Worm (Caenorhabditis elegans) whole organism, mixed stage, embryonic: Measurements from ENCODE around the gene unc-76.

Experiments
- M03D4.4 ChIP-seq: sonication (generic microtip); optimal IDR thresholded peaks from 2 replicates; lab custom pipeline; 2017; ENCODE audit warnings: mild to moderate bottlenecking, missing genetic modification characterization, missing compliant biosample characterization
- bed-3 ChIP-seq: fragments of 200-800 bp; sonication (Bioruptor generic); optimal IDR thresholded peaks from 3 replicates; lab custom pipeline; 2018; ENCODE audit warnings: mild to moderate bottlenecking, missing genetic modification characterization, moderate library complexity, missing compliant biosample characterization
- blmp-1 ChIP-seq: fragments of 150-350 bp; optimal IDR thresholded peaks from 2 replicates; lab custom pipeline; 2014; ENCODE audit warnings: missing biosample characterization, missing genetic modification characterization
- ceh-39 ChIP-seq: fragments of 150-350 bp; optimal IDR thresholded peaks from 2 replicates; lab custom pipeline; 2014; ENCODE audit warnings: missing biosample characterization, missing genetic modification characterization
- ceh-43 ChIP-seq: fragments of 200-800 bp; sonication (Bioruptor generic); optimal IDR thresholded peaks from 2 replicates; lab custom pipeline; 2018; ENCODE audit warnings: mild to moderate bottlenecking, missing genetic modification characterization, moderate library complexity, missing compliant biosample characterization
- ceh-83 ChIP-seq: fragments of 200-800 bp; sonication (Bioruptor generic); optimal IDR thresholded peaks from 2 replicates; lab custom pipeline; 2018; ENCODE audit warnings: mild to moderate bottlenecking, missing genetic modification characterization, missing compliant biosample characterization
- ces-1 ChIP-seq: fragments of 150-350 bp; optimal IDR thresholded peaks from 2 replicates; lab custom pipeline; 2014; ENCODE audit warnings: missing biosample characterization, missing genetic modification reagents, missing genetic modification characterization
- cnd-1 ChIP-seq: fragments of 200-800 bp; sonication (Bioruptor generic); optimal IDR thresholded peaks from 2 replicates; lab custom pipeline; 2018; ENCODE audit warnings: mild to moderate bottlenecking, missing genetic modification characterization, missing compliant biosample characterization
- drap-1 ChIP-seq: fragments of 200-800 bp; sonication (Bioruptor generic); optimal IDR thresholded peaks from 3 replicates; lab custom pipeline; 2018; ENCODE audit warnings: mild to moderate bottlenecking, missing genetic modification characterization, missing compliant biosample characterization
- elt-1 ChIP-seq: sonication (generic microtip); optimal IDR thresholded peaks from 2 replicates; lab custom pipeline; 2017; ENCODE audit warnings: missing genetic modification characterization, mild to moderate bottlenecking, missing compliant biosample characterization, antibody characterized with exemption, moderate library complexity, borderline replicate concordance; ENCODE audit not compliant: insufficient read depth
- elt-3 ChIP-seq: fragments of 150-350 bp; optimal IDR thresholded peaks from 2 replicates; lab custom pipeline; 2014; ENCODE audit warnings: missing biosample characterization, missing genetic modification characterization
- flh-1 ChIP-seq: fragments of 200-800 bp; sonication (Bioruptor generic); optimal IDR thresholded peaks from 2 replicates; lab custom pipeline; 2018; ENCODE audit warnings: mild to moderate bottlenecking, missing genetic modification characterization, moderate library complexity, missing compliant biosample characterization
- ham-2 ChIP-seq: fragments of 200-800 bp; sonication (Bioruptor generic); optimal IDR thresholded peaks from 2 replicates; lab custom pipeline; 2018; ENCODE audit warnings: mild to moderate bottlenecking, missing genetic modification characterization, missing compliant biosample characterization
- hlh-1 ChIP-seq: fragments of 150-350 bp; optimal IDR thresholded peaks from 2 replicates; lab custom pipeline; 2014; ENCODE audit warnings: missing biosample characterization, missing genetic modification reagents, missing genetic modification characterization
- lin-13 ChIP-seq: fragments of 150-350 bp; optimal IDR thresholded peaks from 2 replicates; lab custom pipeline; 2014; ENCODE audit warnings: missing biosample characterization, missing genetic modification characterization
- lin-32 ChIP-seq: fragments of 200-800 bp; sonication (Bioruptor generic); optimal IDR thresholded peaks from 2 replicates; lab custom pipeline; 2018; ENCODE audit warnings: mild to moderate bottlenecking, missing genetic modification characterization, missing compliant biosample characterization
- lsy-2 ChIP-seq: fragments of 150-350 bp; optimal IDR thresholded peaks from 2 replicates; lab custom pipeline; 2014; ENCODE audit warnings: missing biosample characterization, missing genetic modification characterization
- mab-5 ChIP-seq: fragments of 150-350 bp; optimal IDR thresholded peaks from 2 replicates; lab custom pipeline; 2014; ENCODE audit warnings: missing biosample characterization, missing genetic modification characterization
- mep-1 ChIP-seq: fragments of 150-350 bp; optimal IDR thresholded peaks from 2 replicates; lab custom pipeline; 2017; ENCODE audit warnings: missing biosample characterization, missing genetic modification reagents, missing genetic modification characterization, inconsistent platforms
- mls-2 ChIP-seq: sonication (generic microtip); optimal IDR thresholded peaks from 2 replicates; lab custom pipeline; 2016; ENCODE audit warnings: mild to moderate bottlenecking, missing genetic modification characterization, moderate library complexity, missing compliant biosample characterization
- nhr-12 ChIP-seq: fragments of 150-350 bp; optimal IDR thresholded peaks from 2 replicates; lab custom pipeline; 2014; ENCODE audit warnings: missing biosample characterization, missing genetic modification characterization
- nhr-2 ChIP-seq: fragments of 150-350 bp; optimal IDR thresholded peaks from 2 replicates; lab custom pipeline; 2014; ENCODE audit warnings: missing biosample characterization, missing genetic modification characterization
- nhr-237 ChIP-seq: fragments of 150-350 bp; optimal IDR thresholded peaks from 2 replicates; lab custom pipeline; 2014; ENCODE audit warnings: missing biosample characterization, missing genetic modification characterization
- nhr-28 ChIP-seq: fragments of 150-350 bp; optimal IDR thresholded peaks from 2 replicates; lab custom pipeline; 2014; ENCODE audit warnings: missing biosample characterization, missing genetic modification characterization
- nhr-76 ChIP-seq: sonication (generic microtip); optimal IDR thresholded peaks from 2 replicates; lab custom pipeline; 2017; ENCODE audit warnings: missing biosample characterization, missing genetic modification characterization
- pha-4 ChIP-seq: fragments of 150-350 bp; optimal IDR thresholded peaks from 2 replicates; lab custom pipeline; 2018; ENCODE audit warnings: missing biosample characterization, missing genetic modification reagents, missing genetic modification characterization
- sem-2 ChIP-seq: fragments of 200-800 bp; sonication (Bioruptor generic); optimal IDR thresholded peaks from 2 replicates; lab custom pipeline; 2018; ENCODE audit warnings: mild to moderate bottlenecking, missing genetic modification characterization, missing compliant biosample characterization
- snpc-4 ChIP-seq: fragments of 150-350 bp; optimal IDR thresholded peaks from 2 replicates; lab custom pipeline; 2014; ENCODE audit warnings: missing biosample characterization, missing genetic modification characterization
- sptf-1 ChIP-seq: sonication (generic microtip); optimal IDR thresholded peaks from 2 replicates; lab custom pipeline; 2017; ENCODE audit warnings: mild to moderate bottlenecking, missing genetic modification characterization, moderate library complexity, missing compliant biosample characterization
- tbx-8 ChIP-seq: fragments of 200-800 bp; sonication (Bioruptor generic); optimal IDR thresholded peaks from 2 replicates; lab custom pipeline; 2018; ENCODE audit warnings: mild to moderate bottlenecking, missing genetic modification characterization, moderate library complexity, missing compliant biosample characterization
- unc-120 ChIP-seq: sonication (generic microtip); optimal IDR thresholded peaks from 2 replicates; lab custom pipeline; 2017; ENCODE audit warnings: missing genetic modification characterization, missing compliant biosample characterization; ENCODE audit not compliant: poor library complexity, severe bottlenecking
- unc-39 ChIP-seq: fragments of 150-350 bp; optimal IDR thresholded peaks from 2 replicates; lab custom pipeline; 2014; ENCODE audit warnings: missing biosample characterization, missing genetic modification characterization
- unc-62 ChIP-seq: fragments of 150-350 bp; optimal IDR thresholded peaks from 2 replicates; lab custom pipeline; 2014; ENCODE audit warnings: missing biosample characterization, missing genetic modification reagents, missing genetic modification characterization
- zip-8 ChIP-seq: fragments of 150-350 bp; optimal IDR thresholded peaks from 2 replicates; lab custom pipeline; 2014; ENCODE audit warnings: missing biosample characterization, missing genetic modification characterization
- ztf-11 ChIP-seq: fragments of 150-350 bp; optimal IDR thresholded peaks from 2 replicates; lab custom pipeline; 2014; ENCODE audit warnings: missing biosample characterization, missing genetic modification characterization

Gene unc-76

ce11 chrV:15083659-15084058 lies 12.1 kb downstream of the unc-76 start:
- no peak for TF ChIP-seq ceh-39 (tag; lab: Kevin White, UChicago)
- TF ChIP-seq lin-13 (tag; lab: Kevin White, UChicago) = no peak
- TF ChIP-seq sem-2 (GFP tag; lab: Kevin White, UChicago) = no peak
- no peak for TF ChIP-seq drap-1 (GFP tag; lab: Kevin White, UChicago)

ce11 chrV:15085335-15085800 lies 13.8 kb downstream of the unc-76 start, which contains the start of the genes ahsa-1 and C01G10.7:
Gene ahsa-1, minus strand, starts transcription at chrV:15085385.
Gene C01G10.7, plus strand, starts transcription at chrV:15085747.
- TF ChIP-seq nhr-12 (tag; lab: Kevin White, UChicago) = no peak
- no peak for TF ChIP-seq sem-2 (GFP tag; lab: Kevin White, UChicago)
- peak; percentile 39 for TF ChIP-seq mls-2 (tag; lab: Kevin White, UChicago)
- TF ChIP-seq unc-39 (tag; lab: Kevin White, UChicago) = no peak
- no peak for TF ChIP-seq bed-3 (GFP tag; lab: Kevin White, UChicago)
- TF ChIP-seq ceh-83 (GFP tag; lab: Kevin White, UChicago) = no peak
- peak; percentile 90 for TF ChIP-seq nhr-237 (tag; lab: Kevin White, UChicago)
- TF ChIP-seq elt-1 (tag; lab: Kevin White, UChicago) = no peak
- no peak for TF ChIP-seq tbx-8 (GFP tag; lab: Kevin White, UChicago)
- no peak for TF ChIP-seq snpc-4 (tag; lab: Kevin White, UChicago)
- no peak for TF ChIP-seq elt-3
- TF ChIP-seq nhr-28 (tag; lab: Kevin White, UChicago) = no peak
- no peak for TF ChIP-seq ztf-11 (tag; lab: Kevin White, UChicago)
- TF ChIP-seq sptf-1 (tag; lab: Kevin White, UChicago) = peak; percentile 70
- TF ChIP-seq lin-13 (tag; lab: Kevin White, UChicago) = peak; percentile 44
- TF ChIP-seq mep-1 (tag; lab: Kevin White, UChicago) = peak; percentile 87
- TF ChIP-seq ceh-43 (GFP tag; lab: Kevin White, UChicago) = peak; percentile 70
- TF ChIP-seq ceh-39 (tag; lab: Kevin White, UChicago) = peak; percentile 73
- TF ChIP-seq ces-1 (GFP tag; lab: Kevin White, UChicago) = peak; percentile 97
- no peak for TF ChIP-seq unc-62
- peak; percentile 46 for TF ChIP-seq pha-4 (tag; lab: Kevin White, UChicago)
- peak; percentile 70 for TF ChIP-seq drap-1 (GFP tag; lab: Kevin White, UChicago)
- peak; percentile 2 for TF ChIP-seq hlh-1 (tag; lab: Kevin White, UChicago)
- no peak for TF ChIP-seq nhr-2 (tag; lab: Kevin White, UChicago)
- TF ChIP-seq M03D4.4 = peak; percentile 44
- TF ChIP-seq lsy-2 = peak; percentile 73
- no peak for TF ChIP-seq zip-8 (tag; lab: Kevin White, UChicago)
- no peak for TF ChIP-seq unc-120 (tag; lab: Kevin White, UChicago)
- no peak for TF ChIP-seq blmp-1
- TF ChIP-seq lin-32 (GFP tag; lab: Kevin White, UChicago) = peak; percentile 56
- TF ChIP-seq ham-2 = no peak
- no peak for TF ChIP-seq nhr-76
- TF ChIP-seq mab-5 (tag; lab: Kevin White, UChicago) = peak; percentile 61
- TF ChIP-seq flh-1 (GFP tag; lab: Kevin White, UChicago) = no peak
- no peak for TF ChIP-seq cnd-1
- TF ChIP-seq, all 35 proteins: peak for 15

ce11 chrV:15087207-15087706 lies 15.7 kb downstream of the unc-76 start, which contains the start of the genes C01G10.15 and C01G10.6:
Gene C01G10.15, minus strand, starts transcription at chrV:15087307.
Gene C01G10.6, plus strand, starts transcription at chrV:15087656.
- no peak for TF ChIP-seq nhr-12 (tag; lab: Kevin White, UChicago)
- TF ChIP-seq ztf-11 (tag; lab: Kevin White, UChicago) = no peak
- no peak for TF ChIP-seq mab-5 (tag; lab: Kevin White, UChicago)
- TF ChIP-seq hlh-1 (tag; lab: Kevin White, UChicago) = no peak
- no peak for TF ChIP-seq elt-1 (tag; lab: Kevin White, UChicago)
- TF ChIP-seq nhr-76 = no peak
- no peak for TF ChIP-seq flh-1 (GFP tag; lab: Kevin White, UChicago)
- no peak for TF ChIP-seq nhr-28 (tag; lab: Kevin White, UChicago)
- TF ChIP-seq tbx-8 (GFP tag; lab: Kevin White, UChicago) = no peak
- TF ChIP-seq drap-1 (GFP tag; lab: Kevin White, UChicago) = no peak
- TF ChIP-seq ceh-39 (tag; lab: Kevin White, UChicago) = no peak
- TF ChIP-seq mep-1 (tag; lab: Kevin White, UChicago) = no peak
- TF ChIP-seq lin-13 (tag; lab: Kevin White, UChicago) = no peak
- no peak for TF ChIP-seq sem-2 (GFP tag; lab: Kevin White, UChicago)
- no peak for TF ChIP-seq blmp-1
- TF ChIP-seq elt-3 = no peak
- no peak for TF ChIP-seq snpc-4 (tag; lab: Kevin White, UChicago)
